Fruit fly (Drosophila melanogaster): ENCODE measurements around the gene CG11050.

The CG11050 gene

DNA sequence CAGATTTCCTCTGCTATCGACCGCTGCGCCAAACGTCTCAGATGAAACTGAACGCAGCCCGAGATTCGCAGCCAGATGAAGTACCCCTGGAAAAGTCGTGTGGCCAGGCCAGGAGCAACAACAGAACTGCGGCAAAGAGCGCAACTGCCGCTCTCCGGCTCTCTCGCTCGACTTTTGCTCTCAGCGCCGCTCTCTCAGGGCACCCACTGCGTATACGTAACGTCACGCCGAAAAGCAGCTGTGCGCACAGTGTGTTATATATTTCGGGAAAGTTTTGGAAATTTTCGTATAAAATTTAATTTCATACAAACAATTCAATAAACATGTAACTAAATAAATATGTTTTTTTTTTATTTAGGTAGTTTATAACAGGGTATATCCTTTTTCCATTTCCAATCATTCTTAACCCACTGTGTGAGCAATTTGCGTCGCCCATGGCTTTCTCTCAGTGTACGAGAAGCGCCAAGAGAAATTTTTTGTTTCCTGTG lies 9.7 kb upstream of the CG11050 start, which contains the start of gene Dpp10 (continued):
- TF ChIP-seq CG11504 (tag; optimal IDR thresholded peaks at IDR 0.05) (peak; percentile 91), sd (tag; optimal IDR thresholded peaks at IDR 0.05) (peak; percentile 73), CG17568 (GFP tag; optimal IDR thresholded peaks at IDR 0.05) (peak; percentile 83), sim (GFP tag; IDR thresholded peaks at IDR 0.05) (peak; percentile 76), CG4282 (GFP tag; optimal IDR thresholded peaks at IDR 0.05) (peak; percentile 77), CG34376 (GFP tag; optimal IDR thresholded peaks at IDR 0.05) (peak; percentile 93), Stat92E (GFP tag; optimal IDR thresholded peaks at IDR 0.05) (no peak), fru (optimal IDR thresholded peaks at IDR 0.05) (no peak), slou (GFP tag; optimal IDR thresholded peaks at IDR 0.05) (peak; percentile 87), chm (GFP tag; IDR thresholded peaks at IDR 0.05) (peak; percentile 68; the same call in 1 of the 2 replicates), CG2129 (GFP tag; IDR thresholded peaks at IDR 0.05; ENCODE audit: partially characterized antibody) (no peak), CG1603 (tag; optimal IDR thresholded peaks at IDR 0.05) (peak; percentile 78), CG13624 (GFP tag; optimal IDR thresholded peaks at IDR 0.05) (peak; percentile 92), cwo (GFP tag; optimal IDR thresholded peaks at IDR 0.05) (peak; percentile 93), cato (GFP tag; optimal IDR thresholded peaks at IDR 0.05; ENCODE audit: borderline replicate concordance) (peak; percentile 55), CG43689 (GFP tag; IDR thresholded peaks at IDR 0.05) (peak; percentile 88), bowl (GFP tag; IDR thresholded peaks at IDR 0.05) (peak; percentile 93), crol (GFP tag; IDR thresholded peaks at IDR 0.05) (no peak), E2f2 (GFP tag; IDR thresholded peaks at IDR 0.05) (peak; percentile 80), fd64A (GFP tag; optimal IDR thresholded peaks at IDR 0.05) (peak; percentile 36), CG4424 (GFP tag; optimal IDR thresholded peaks at IDR 0.05) (peak; percentile 73), ap (GFP tag; IDR thresholded peaks at IDR 0.05) (peak; percentile 89), Taf1 (GFP tag; IDR thresholded peaks at IDR 0.05) (peak; percentile 94), CG34224 (GFP tag; IDR thresholded peaks at IDR 0.05; ENCODE audit: partially characterized antibody) (peak; percentile 36; the same call in 1 of the 3 replicates), mld (GFP tag; IDR thresholded peaks at IDR 0.05; ENCODE audit: partially characterized antibody) (no peak), dmrt11E (tag; optimal IDR thresholded peaks at IDR 0.05) (no peak), CG18619 (GFP tag; optimal IDR thresholded peaks at IDR 0.05) (peak; percentile 88), E2f1 (GFP tag; IDR thresholded peaks at IDR 0.05) (peak; percentile 96), Aef1 (GFP tag; IDR thresholded peaks at IDR 0.05) (peak; percentile 96), chn (GFP tag; optimal IDR thresholded peaks at IDR 0.05) (peak; percentile 88), CG17612 (GFP tag; IDR thresholded peaks at IDR 0.05) (peak; percentile 93), BEAF-32 (GFP tag; optimal IDR thresholded peaks at IDR 0.05) (no peak), CG4328 (GFP tag; optimal IDR thresholded peaks at IDR 0.05) (peak; percentile 79), toy (GFP tag; IDR thresholded peaks at IDR 0.05) (peak; percentile 80), jumu (GFP tag; optimal IDR thresholded peaks at IDR 0.05) (peak; percentile 66), NK7.1 (GFP tag; optimal IDR thresholded peaks at IDR 0.05) (peak; percentile 75), CG1024 (GFP tag; IDR thresholded peaks at IDR 0.05) (peak; percentile 79), CG14667 (GFP tag; IDR thresholded peaks at IDR 0.05) (peak; percentile 94), Rfx (GFP tag; IDR thresholded peaks at IDR 0.05) (peak; percentile 99), Xbp1 (GFP tag; optimal IDR thresholded peaks at IDR 0.05) (peak; percentile 87), MBD-R2 (GFP tag; IDR thresholded peaks at IDR 0.05) (peak; percentile 95), CG1602 (GFP tag; optimal IDR thresholded peaks at IDR 0.05) (peak; percentile 72), z (GFP tag; IDR thresholded peaks at IDR 0.05) (0 out of 3 replicates have a peak, but pooled peaks have one; percentile 37), dan (GFP tag; IDR thresholded peaks at IDR 0.05) (peak; percentile 65; the same call in 1 of the 2 replicates), mirr (GFP tag; optimal IDR thresholded peaks at IDR 0.05) (peak; percentile 71), Sry-δ (GFP tag; optimal IDR thresholded peaks at IDR 0.05) (peak; percentile 49), CG12299 (tag; optimal IDR thresholded peaks at IDR 0.05) (peak; percentile 88), CG18476 (GFP tag; optimal IDR thresholded peaks at IDR 0.05) (peak; percentile 84), p53 (GFP tag; optimal IDR thresholded peaks at IDR 0.05) (no peak), CG15073 (GFP tag; optimal IDR thresholded peaks at IDR 0.05) (peak; percentile 21), CG8924 (tag; optimal IDR thresholded peaks at IDR 0.05) (peak; percentile 90)

Data from whole organism, embryonic.